Fruit fly (Drosophila melanogaster): ENCODE measurements around the gene lft.

lft gene

DNA sequence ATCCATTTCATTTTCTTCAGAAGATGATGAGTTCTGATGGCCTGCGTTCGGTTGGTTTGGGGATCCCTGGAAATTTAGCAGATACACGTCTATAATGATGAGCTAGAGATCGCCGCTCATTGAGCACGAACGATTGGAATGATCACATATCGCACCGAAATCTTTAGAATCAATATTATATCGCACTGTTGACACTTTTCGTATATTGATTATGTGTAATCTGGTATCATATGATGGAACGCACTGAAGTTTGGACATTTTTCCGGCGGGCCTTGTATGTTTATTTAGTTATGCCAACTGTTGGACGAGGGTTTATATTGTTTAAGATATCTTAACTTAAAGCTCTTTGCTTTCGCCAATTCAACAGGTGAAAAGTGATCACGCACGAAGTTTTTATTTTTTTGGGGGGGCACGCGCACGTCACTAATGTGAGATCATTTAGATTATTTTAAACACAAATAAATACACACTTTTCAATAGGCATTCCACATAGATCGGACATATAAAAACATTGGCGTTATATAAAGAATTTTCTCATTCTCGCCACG is 43.2 kb upstream of the lft start (continued):
- TF ChIP-seq CG14667 (GFP tag; IDR thresholded peaks at IDR 0.05) (no peak), HmgZ (tag; optimal IDR thresholded peaks at IDR 0.05) (no peak), Bdp1 (GFP tag; optimal IDR thresholded peaks at IDR 0.05) (no peak), CG2116 (GFP tag; optimal IDR thresholded peaks at IDR 0.05) (no peak), CG8924 (tag; optimal IDR thresholded peaks at IDR 0.05) (no peak), en (GFP tag; optimal IDR thresholded peaks at IDR 0.05) (peak; percentile 15), Hr51 (GFP tag; optimal IDR thresholded peaks at IDR 0.05) (no peak), mam (GFP tag; optimal IDR thresholded peaks at IDR 0.05) (no peak), CG30403 (GFP tag; optimal IDR thresholded peaks at IDR 0.05) (no peak), mld (GFP tag; IDR thresholded peaks at IDR 0.05; ENCODE audit: partially characterized antibody) (0 out of 3 replicates have a peak, but pooled peaks have one; percentile 51), rib (GFP tag; IDR thresholded peaks at IDR 0.05) (no peak), CG7271 (tag; optimal IDR thresholded peaks at IDR 0.05) (no peak), Xbp1 (GFP tag; optimal IDR thresholded peaks at IDR 0.05) (no peak), Drgx (GFP tag; IDR thresholded peaks at IDR 0.05) (no peak), CkIIα-i1 (GFP tag; IDR thresholded peaks at IDR 0.05) (no peak), corto (GFP tag; optimal IDR thresholded peaks at IDR 0.05) (no peak), CG18262 (tag; optimal IDR thresholded peaks at IDR 0.05) (no peak), h (optimal IDR thresholded peaks at IDR 0.05) (no peak), nom (GFP tag; optimal IDR thresholded peaks at IDR 0.05) (no peak), CG9817 (tag; optimal IDR thresholded peaks at IDR 0.05) (no peak), CG9215 (GFP tag; IDR thresholded peaks at IDR 0.05) (no peak), stc (GFP tag; IDR thresholded peaks at IDR 0.05) (no peak), Optix (GFP tag; IDR thresholded peaks at IDR 0.05) (no peak), HLHmδ (GFP tag; optimal IDR thresholded peaks at IDR 0.05) (no peak), CG8359 (GFP tag; optimal IDR thresholded peaks at IDR 0.05; ENCODE audit: borderline replicate concordance) (no peak), Oaz (GFP tag; IDR thresholded peaks at IDR 0.05) (no peak), Myb (GFP tag; optimal IDR thresholded peaks at IDR 0.05) (no peak), CG9437 (GFP tag; optimal IDR thresholded peaks at IDR 0.05) (peak; percentile 7), B-H2 (GFP tag; optimal IDR thresholded peaks at IDR 0.05) (no peak), esg (GFP tag; conservative IDR thresholded peaks at IDR 0.05) (no peak), gcm (GFP tag; optimal IDR thresholded peaks at IDR 0.05) (no peak), tgo (GFP tag; IDR thresholded peaks at IDR 0.05) (no peak), Elba2 (GFP tag; optimal IDR thresholded peaks at IDR 0.05) (no peak), lbe (GFP tag; optimal IDR thresholded peaks at IDR 0.05) (no peak), gfzf (GFP tag; optimal IDR thresholded peaks at IDR 0.05) (peak; percentile 5), Max (GFP tag; optimal IDR thresholded peaks at IDR 0.05) (no peak), sob (GFP tag; IDR thresholded peaks at IDR 0.05) (peak; percentile 33; the same call in 1 of the 2 replicates), CG6175 (GFP tag; IDR thresholded peaks at IDR 0.05) (no peak), so (GFP tag; IDR thresholded peaks at IDR 0.05) (no peak), Sry-δ (GFP tag; optimal IDR thresholded peaks at IDR 0.05) (peak; percentile 76), CG6683 (GFP tag; optimal IDR thresholded peaks at IDR 0.05) (no peak), CG7987 (GFP tag; optimal IDR thresholded peaks at IDR 0.05) (peak; percentile 21), CG1647 (GFP tag; optimal IDR thresholded peaks at IDR 0.05) (no peak), HLH4C (GFP tag; IDR thresholded peaks at IDR 0.05; ENCODE audit: partially characterized antibody) (peak; percentile 63; the same call in 2 of the 3 replicates), kah (GFP tag; optimal IDR thresholded peaks at IDR 0.05) (peak; percentile 72), Scr (GFP tag; IDR thresholded peaks at IDR 0.05; ENCODE audit: partially characterized antibody) (peak; percentile 81), Fer1 (GFP tag; optimal IDR thresholded peaks at IDR 0.05) (no peak), Tbp (GFP tag; optimal IDR thresholded peaks at IDR 0.05) (no peak), pan (optimal IDR thresholded peaks at IDR 0.05) (no peak), pan (GFP tag; optimal IDR thresholded peaks at IDR 0.05 in 1 of 2, IDR thresholded peaks at IDR 0.05 in 1 of 2) (no peak), CG10321 (GFP tag; IDR thresholded peaks at IDR 0.05) (no peak), CG4404 (GFP tag; IDR thresholded peaks at IDR 0.05) (no peak)

Data from whole organism, embryonic.